Fruit fly (Drosophila melanogaster): Measurements from ENCODE around the gene Fad2.

The Fad2 gene

DNA sequence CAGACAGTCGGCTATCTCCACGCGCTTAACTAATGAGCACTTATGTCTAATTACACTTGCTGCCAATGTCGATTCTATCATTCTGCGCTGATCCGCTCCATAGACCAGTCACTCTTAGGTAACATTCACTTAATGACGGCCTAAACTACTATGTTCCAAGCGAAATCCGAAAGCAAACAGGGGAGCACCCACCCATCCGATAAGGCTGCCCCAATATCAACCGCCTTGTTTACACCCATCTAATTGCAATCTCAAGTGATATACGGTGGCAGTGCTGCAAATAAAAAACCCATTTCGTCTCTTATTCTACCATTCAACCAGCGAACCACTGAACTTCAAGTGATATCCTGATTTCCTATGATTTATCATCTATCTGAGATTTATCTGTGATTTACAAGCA, 26.1 kb downstream of the Fad2 start:
- TF ChIP-seq tj (GFP tag; optimal IDR thresholded peaks at IDR 0.05) (no peak), CG5204 (GFP tag; optimal IDR thresholded peaks at IDR 0.05) (peak; percentile 28), CG1620 (GFP tag; optimal IDR thresholded peaks at IDR 0.05) (peak; percentile 6), CG14711 (tag; optimal IDR thresholded peaks at IDR 0.05) (peak; percentile 13), CG7045 (GFP tag; optimal IDR thresholded peaks at IDR 0.05) (peak; percentile 79), CG12768 (GFP tag; optimal IDR thresholded peaks at IDR 0.05) (peak; percentile 62), cnc (optimal IDR thresholded peaks at IDR 0.05) (no peak), Crg-1 (GFP tag; optimal IDR thresholded peaks at IDR 0.05) (peak; percentile 65), CG7101 (tag; optimal IDR thresholded peaks at IDR 0.05) (peak; percentile 47), cic (GFP tag; optimal IDR thresholded peaks at IDR 0.05) (peak; percentile 71), Clk (GFP tag; optimal IDR thresholded peaks at IDR 0.05) (no peak), ovo (GFP tag; optimal IDR thresholded peaks at IDR 0.05) (peak; percentile 41), Hr96 (GFP tag; optimal IDR thresholded peaks at IDR 0.05) (peak; percentile 2), pad (GFP tag; optimal IDR thresholded peaks at IDR 0.05) (peak; percentile 43), CG33017 (tag; optimal IDR thresholded peaks at IDR 0.05) (peak; percentile 40), kay (GFP tag; ENCODE audit: borderline replicate concordance) (no peak), Mnt (GFP tag; optimal IDR thresholded peaks at IDR 0.05) (peak; percentile 35), bab1 (GFP tag; optimal IDR thresholded peaks at IDR 0.05) (no peak), toe (GFP tag; optimal IDR thresholded peaks at IDR 0.05) (no peak), CG11617 (GFP tag; optimal IDR thresholded peaks at IDR 0.05) (peak; percentile 25)

- TF ChIP-seq CG11617 (GFP tag; optimal IDR thresholded peaks at IDR 0.05): no peak
- no peak for TF ChIP-seq Mnt (GFP tag; optimal IDR thresholded peaks at IDR 0.05)
- no peak for TF ChIP-seq CG7101 (tag; optimal IDR thresholded peaks at IDR 0.05)
- TF ChIP-seq cic (GFP tag; optimal IDR thresholded peaks at IDR 0.05): no peak
- no peak for TF ChIP-seq Clk (GFP tag; optimal IDR thresholded peaks at IDR 0.05)
- TF ChIP-seq ovo (GFP tag; optimal IDR thresholded peaks at IDR 0.05): no peak
- TF ChIP-seq CG33017 (tag; optimal IDR thresholded peaks at IDR 0.05): no peak
- TF ChIP-seq Crg-1 (GFP tag; optimal IDR thresholded peaks at IDR 0.05): no peak
- no peak for TF ChIP-seq bab1 (GFP tag; optimal IDR thresholded peaks at IDR 0.05)
- no peak for TF ChIP-seq toe (GFP tag; optimal IDR thresholded peaks at IDR 0.05)
- TF ChIP-seq cnc (optimal IDR thresholded peaks at IDR 0.05): no peak
- TF ChIP-seq CG14711 (tag; optimal IDR thresholded peaks at IDR 0.05): no peak
- no peak for TF ChIP-seq CG1620 (GFP tag; optimal IDR thresholded peaks at IDR 0.05)
- TF ChIP-seq CG7045 (GFP tag; optimal IDR thresholded peaks at IDR 0.05): no peak
- TF ChIP-seq pad (GFP tag; optimal IDR thresholded peaks at IDR 0.05): no peak
- TF ChIP-seq Hr96 (GFP tag; optimal IDR thresholded peaks at IDR 0.05): no peak
- TF ChIP-seq CG5204 (GFP tag; optimal IDR thresholded peaks at IDR 0.05): no peak
Measured at dm6 chr3L:11051271-11051670, 27.9 kb downstream of the Fad2 start, which contains the start of gene CG43693. Gene CG43693, minus strand, starts transcription at chr3L:11051371.

dm6 chr3L:11052760-11053259, 29.5 kb downstream of the Fad2 start:
- TF ChIP-seq Hr96 (GFP tag; optimal IDR thresholded peaks at IDR 0.05) (no peak), ovo (GFP tag; optimal IDR thresholded peaks at IDR 0.05) (no peak), CG12768 (GFP tag; optimal IDR thresholded peaks at IDR 0.05) (no peak), CG11617 (GFP tag; optimal IDR thresholded peaks at IDR 0.05) (no peak), pad (GFP tag; optimal IDR thresholded peaks at IDR 0.05) (no peak), CG1620 (GFP tag; optimal IDR thresholded peaks at IDR 0.05) (no peak), cic (GFP tag; optimal IDR thresholded peaks at IDR 0.05) (no peak), Crg-1 (GFP tag; optimal IDR thresholded peaks at IDR 0.05) (no peak), CG7101 (tag; optimal IDR thresholded peaks at IDR 0.05) (no peak), Mnt (GFP tag; optimal IDR thresholded peaks at IDR 0.05) (no peak), CG5204 (GFP tag; optimal IDR thresholded peaks at IDR 0.05) (no peak), tj (GFP tag; optimal IDR thresholded peaks at IDR 0.05) (no peak), CG33017 (tag; optimal IDR thresholded peaks at IDR 0.05) (no peak), CG7045 (GFP tag; optimal IDR thresholded peaks at IDR 0.05) (no peak), cnc (optimal IDR thresholded peaks at IDR 0.05) (no peak)

- peak; percentile 17 for TF ChIP-seq CG12768 (GFP tag; optimal IDR thresholded peaks at IDR 0.05)
- TF ChIP-seq bab1 (GFP tag; optimal IDR thresholded peaks at IDR 0.05): no peak
- TF ChIP-seq kay (GFP tag; ENCODE audit: borderline replicate concordance): no peak
- TF ChIP-seq CG5204 (GFP tag; optimal IDR thresholded peaks at IDR 0.05): no peak
Measured at dm6 chr3L:11053843-11054242, 30.5 kb downstream of the Fad2 start, which contains the start of gene CG7888. Gene CG7888, plus strand, starts transcription at chr3L:11054035.

dm6 chr3L:11061200-11061599, 37.9 kb downstream of the Fad2 start, which contains the start of the genes CG6321 and Blos2:
Gene CG6321, minus strand, starts transcription at chr3L:11061224.
Gene Blos2, plus strand, starts transcription at chr3L:11061571.
- peak; percentile 90 for TF ChIP-seq bab1 (GFP tag; optimal IDR thresholded peaks at IDR 0.05)
- TF ChIP-seq cic (GFP tag; optimal IDR thresholded peaks at IDR 0.05): peak; percentile 6
- no peak for TF ChIP-seq ovo (GFP tag; optimal IDR thresholded peaks at IDR 0.05)
- TF ChIP-seq cnc (optimal IDR thresholded peaks at IDR 0.05): no peak
- TF ChIP-seq CG7101 (tag; optimal IDR thresholded peaks at IDR 0.05): peak; percentile 83
- TF ChIP-seq Mnt (GFP tag; optimal IDR thresholded peaks at IDR 0.05): peak; percentile 65
- peak; percentile 75 for TF ChIP-seq CG12768 (GFP tag; optimal IDR thresholded peaks at IDR 0.05)
- peak; percentile 69 for TF ChIP-seq CG7045 (GFP tag; optimal IDR thresholded peaks at IDR 0.05)
- peak; percentile 73 for TF ChIP-seq CG14711 (tag; optimal IDR thresholded peaks at IDR 0.05)
- peak; percentile 87 for TF ChIP-seq CG33017 (tag; optimal IDR thresholded peaks at IDR 0.05)
- TF ChIP-seq toe (GFP tag; optimal IDR thresholded peaks at IDR 0.05): no peak
- TF ChIP-seq CG11617 (GFP tag; optimal IDR thresholded peaks at IDR 0.05): peak; percentile 81
- TF ChIP-seq pad (GFP tag; optimal IDR thresholded peaks at IDR 0.05): peak; percentile 48
- peak; percentile 54 for TF ChIP-seq tj (GFP tag; optimal IDR thresholded peaks at IDR 0.05)
- peak; percentile 56 for TF ChIP-seq Hr96 (GFP tag; optimal IDR thresholded peaks at IDR 0.05)
- peak; percentile 3 for TF ChIP-seq Crg-1 (GFP tag; optimal IDR thresholded peaks at IDR 0.05)
- TF ChIP-seq CG1620 (GFP tag; optimal IDR thresholded peaks at IDR 0.05): peak; percentile 13
- TF ChIP-seq kay (GFP tag; ENCODE audit: borderline replicate concordance): no peak
- TF ChIP-seq CG5204 (GFP tag; optimal IDR thresholded peaks at IDR 0.05): no peak
- peak; percentile 12 for TF ChIP-seq Clk (GFP tag; optimal IDR thresholded peaks at IDR 0.05)

dm6 chr3L:11062441-11062840, 39.1 kb downstream of the Fad2 start, which contains the start of gene CG32069:
Gene CG32069, minus strand, starts transcription at chr3L:11062614.
- no peak for TF ChIP-seq Hr96 (GFP tag; optimal IDR thresholded peaks at IDR 0.05)
- TF ChIP-seq Clk (GFP tag; optimal IDR thresholded peaks at IDR 0.05): no peak
- no peak for TF ChIP-seq CG33017 (tag; optimal IDR thresholded peaks at IDR 0.05)
- peak; percentile 19 for TF ChIP-seq bab1 (GFP tag; optimal IDR thresholded peaks at IDR 0.05)
- TF ChIP-seq Crg-1 (GFP tag; optimal IDR thresholded peaks at IDR 0.05): no peak
- TF ChIP-seq Mnt (GFP tag; optimal IDR thresholded peaks at IDR 0.05): peak; percentile 1
- TF ChIP-seq ovo (GFP tag; optimal IDR thresholded peaks at IDR 0.05): no peak
- TF ChIP-seq toe (GFP tag; optimal IDR thresholded peaks at IDR 0.05): no peak
- TF ChIP-seq tj (GFP tag; optimal IDR thresholded peaks at IDR 0.05): peak; percentile 11
- TF ChIP-seq CG7045 (GFP tag; optimal IDR thresholded peaks at IDR 0.05): no peak
- TF ChIP-seq cnc (optimal IDR thresholded peaks at IDR 0.05): no peak
- no peak for TF ChIP-seq kay (GFP tag; ENCODE audit: borderline replicate concordance)
- TF ChIP-seq CG7101 (tag; optimal IDR thresholded peaks at IDR 0.05): no peak
- TF ChIP-seq CG1620 (GFP tag; optimal IDR thresholded peaks at IDR 0.05): no peak

All from whole organism, adult.